Fruit fly (Drosophila melanogaster) whole organism, embryonic: ENCODE data around the gene h-cup.

ENCODE experiments used
- ATbp ChIP-seq: fragments of 200-800 bp; sonication (Bioruptor generic); optimal IDR thresholded peaks from 2 replicates; lab custom pipeline; 2017; ENCODE audit warnings: missing biosample characterization, mild to moderate bottlenecking, missing genetic modification characterization, missing genetic modification reagents
- Blimp-1 ChIP-seq: fragments of 200-800 bp; sonication (Bioruptor generic); optimal IDR thresholded peaks from 3 replicates; lab custom pipeline; 2018; ENCODE audit warnings: missing biosample characterization, missing genetic modification characterization, mild to moderate bottlenecking, moderate library complexity, missing genetic modification reagents
- CG10209 ChIP-seq: fragments of 200-800 bp; sonication (Bioruptor generic); optimal IDR thresholded peaks from 3 replicates; lab custom pipeline; 2017; ENCODE audit warnings: missing biosample characterization, mild to moderate bottlenecking, missing genetic modification characterization, missing genetic modification reagents
- CG1024 ChIP-seq: fragments of 200-800 bp; sonication (Bioruptor generic); IDR thresholded peaks from 2 replicates; pipeline ENCODE4 v1.3.6; 2022; ENCODE audit warnings: missing biosample characterization, missing genetic modification characterization
- CG10431 ChIP-seq: fragments of 200-800 bp; sonication (Bioruptor generic); optimal IDR thresholded peaks from 3 replicates; lab custom pipeline; 2018; ENCODE audit warnings: missing biosample characterization, mild to moderate bottlenecking, missing genetic modification characterization
- CG10959 ChIP-seq: fragments of 200-800 bp; sonication (Bioruptor generic); IDR thresholded peaks from 2 replicates; pipeline ENCODE4 v1.3.6; 2022; ENCODE audit warnings: missing biosample characterization, missing genetic modification characterization
- CG13296 ChIP-seq: fragments of 200-800 bp; sonication (Bioruptor generic); optimal IDR thresholded peaks from 3 replicates; lab custom pipeline; 2018; ENCODE audit warnings: missing biosample characterization, mild to moderate bottlenecking, missing genetic modification characterization
- CG14014 ChIP-seq: fragments of 200-800 bp; sonication (Bioruptor generic); IDR thresholded peaks from 2 replicates; pipeline ENCODE4 v1.3.6; 2022; ENCODE audit warnings: missing biosample characterization, missing genetic modification characterization
- CG14050 ChIP-seq: fragments of 200-800 bp; sonication (Bioruptor generic); IDR thresholded peaks from 3 replicates; pipeline ENCODE4 v1.3.6; 2022; ENCODE audit warnings: missing biosample characterization, missing genetic modification characterization
- CG16863 ChIP-seq: fragments of 200-800 bp; sonication (Bioruptor generic); optimal IDR thresholded peaks from 3 replicates; lab custom pipeline; 2016; ENCODE audit warnings: missing biosample characterization, missing genetic modification characterization
- CG18011 ChIP-seq: fragments of 200-800 bp; sonication (Bioruptor generic); optimal IDR thresholded peaks from 2 replicates; lab custom pipeline; 2017; ENCODE audit warnings: missing biosample characterization, missing genetic modification characterization, mild to moderate bottlenecking, moderate library complexity, missing genotype
- CG2678 ChIP-seq: fragments of 200-800 bp; sonication (Bioruptor generic); optimal IDR thresholded peaks from 3 replicates; lab custom pipeline; 2019; ENCODE audit warnings: missing biosample characterization, mild to moderate bottlenecking, missing genetic modification characterization, moderate library complexity
- CG2712 ChIP-seq: fragments of 200-800 bp; optimal IDR thresholded peaks from 3 replicates; lab custom pipeline; 2019; ENCODE audit warnings: missing biosample characterization, mild to moderate bottlenecking, missing genetic modification characterization, moderate library complexity
- CG4282 ChIP-seq: fragments of 200-800 bp; sonication (Bioruptor generic); optimal IDR thresholded peaks from 2 replicates; lab custom pipeline; 2016; ENCODE audit warnings: missing biosample characterization, missing genetic modification characterization
- CG5953 ChIP-seq: fragments of 200-800 bp; sonication (Bioruptor generic); IDR thresholded peaks from 2 replicates; pipeline ENCODE4 v1.3.6; 2022; ENCODE audit warnings: missing biosample characterization, missing genetic modification characterization
- CG7372 ChIP-seq: fragments of 200-800 bp; sonication (Bioruptor generic); IDR thresholded peaks from 2 replicates; pipeline ENCODE4 v1.3.6; 2022; ENCODE audit warnings: missing biosample characterization, missing genetic modification characterization
- CG8388 ChIP-seq: fragments of 200-800 bp; sonication (Bioruptor generic); optimal IDR thresholded peaks from 2 replicates; lab custom pipeline; 2019; ENCODE audit warnings: missing biosample characterization, mild to moderate bottlenecking, missing genetic modification characterization, moderate library complexity
- CG9609 ChIP-seq: fragments of 200-800 bp; sonication (Bioruptor generic); optimal IDR thresholded peaks from 3 replicates; lab custom pipeline; 2016; ENCODE audit warnings: missing biosample characterization, missing genetic modification characterization
- Deaf1 ChIP-seq: fragments of 200-800 bp; optimal IDR thresholded peaks from 3 replicates; lab custom pipeline; 2019; ENCODE audit warnings: missing biosample characterization, mild to moderate bottlenecking, missing genetic modification characterization, moderate library complexity
- H2.0 ChIP-seq: fragments of 200-800 bp; sonication (Bioruptor generic); IDR thresholded peaks from 2 replicates; pipeline ENCODE4 v1.3.6; 2022; ENCODE audit warnings: missing biosample characterization, missing genetic modification characterization
- Hr3 ChIP-seq: fragments of 200-800 bp; sonication (Bioruptor generic); optimal IDR thresholded peaks from 3 replicates; lab custom pipeline; 2016; ENCODE audit warnings: missing biosample characterization, missing genetic modification characterization
- Myb ChIP-seq: fragments of 200-800 bp; sonication (Bioruptor generic); optimal IDR thresholded peaks from 2 replicates; lab custom pipeline; 2016; ENCODE audit warnings: missing biosample characterization, missing genetic modification characterization
- Oli ChIP-seq: fragments of 200-800 bp; sonication (Bioruptor generic); optimal IDR thresholded peaks from 2 replicates; lab custom pipeline; 2018; ENCODE audit warnings: missing biosample characterization, mild to moderate bottlenecking, missing genetic modification characterization, moderate library complexity
- Sry-δ ChIP-seq: fragments of 200-800 bp; sonication (Bioruptor generic); optimal IDR thresholded peaks from 2 replicates; lab custom pipeline; 2016; ENCODE audit warnings: missing biosample characterization, missing genetic modification characterization
- Ssrp ChIP-seq: fragments of 200-800 bp; sonication (Bioruptor generic); optimal IDR thresholded peaks from 2 replicates; lab custom pipeline; 2018; ENCODE audit warnings: missing biosample characterization, mild to moderate bottlenecking, missing genetic modification characterization, moderate library complexity
- Tbp ChIP-seq: fragments of >200 bp; optimal IDR thresholded peaks from 2 replicates; lab custom pipeline; 2018; ENCODE audit warnings: missing biosample characterization, missing genetic modification characterization
- ase ChIP-seq: fragments of 200-800 bp; sonication (Bioruptor generic); IDR thresholded peaks from 3 replicates; pipeline ENCODE4 v1.3.6; 2022; ENCODE audit warnings: missing biosample characterization, missing genetic modification characterization
- ato ChIP-seq: fragments of 200-800 bp; sonication (Bioruptor generic); IDR thresholded peaks from 2 replicates; pipeline ENCODE4 v1.3.6; 2022; ENCODE audit warnings: missing biosample characterization, missing genetic modification characterization; ENCODE audit not compliant: partially characterized antibody
- az2 ChIP-seq: fragments of 200-800 bp; sonication (Bioruptor generic); optimal IDR thresholded peaks from 3 replicates; lab custom pipeline; 2016; ENCODE audit warnings: missing biosample characterization, missing genetic modification characterization
- bsh ChIP-seq, 2 experiments: fragments of 200-800 bp; sonication (Bioruptor generic); optimal IDR thresholded peaks; 2 replicates each; lab custom pipeline; 2017 to 2018; ENCODE audit warnings: mild to moderate bottlenecking in 2 of 2, missing biosample characterization in 2 of 2, missing genetic modification characterization in 2 of 2, moderate library complexity in 1 of 2
- cg ChIP-seq: fragments of 200-800 bp; sonication (Bioruptor generic); optimal IDR thresholded peaks from 3 replicates; lab custom pipeline; 2019; ENCODE audit warnings: missing biosample characterization, mild to moderate bottlenecking, missing genetic modification characterization, moderate library complexity
- emc ChIP-seq: fragments of 200-800 bp; sonication (Bioruptor generic); optimal IDR thresholded peaks from 2 replicates; lab custom pipeline; 2016; ENCODE audit warnings: missing biosample characterization, missing genetic modification characterization
- gcm2 ChIP-seq: fragments of 200-800 bp; sonication (Bioruptor generic); optimal IDR thresholded peaks from 2 replicates; lab custom pipeline; 2016; ENCODE audit warnings: missing biosample characterization, missing genetic modification characterization
- gem ChIP-seq: fragments of 200-800 bp; sonication (Bioruptor generic); optimal IDR thresholded peaks from 2 replicates; lab custom pipeline; 2019; ENCODE audit warnings: missing biosample characterization, mild to moderate bottlenecking, missing genetic modification characterization, moderate library complexity
- gro ChIP-seq: fragments of 200-800 bp; sonication (Bioruptor generic); optimal IDR thresholded peaks from 2 replicates; lab custom pipeline; 2016; ENCODE audit warnings: missing biosample characterization, missing genetic modification characterization
- ken ChIP-seq: fragments of 200-800 bp; sonication (Bioruptor generic); IDR thresholded peaks from 3 replicates; pipeline ENCODE4 v1.3.6; 2022; ENCODE audit warnings: missing biosample characterization, missing genetic modification characterization
- pan ChIP-seq, 4 experiments: fragments of >200 bp in 3 of 4; fragments of 200-800 bp in 1 of 4; sonication (Bioruptor generic) in 1 of 4; optimal IDR thresholded peaks in 3 of 4; IDR thresholded peaks in 1 of 4; 2 replicates each; pipeline versions ENCODE4 v1.3.6 to Lab custom; 2017 to 2022; ENCODE audit warnings: missing biosample characterization in 2 of 4, missing genetic modification characterization in 2 of 4, mixed read lengths in 1 of 4
- phol ChIP-seq: fragments of 200-800 bp; sonication (Bioruptor generic); optimal IDR thresholded peaks from 3 replicates; lab custom pipeline; 2018; ENCODE audit warnings: missing biosample characterization, mild to moderate bottlenecking, missing genetic modification characterization, moderate library complexity
- pros ChIP-seq: fragments of 200-800 bp; sonication (Bioruptor generic); optimal IDR thresholded peaks from 3 replicates; lab custom pipeline; 2019; ENCODE audit warnings: missing biosample characterization, mild to moderate bottlenecking, missing genetic modification characterization, moderate library complexity
- sens ChIP-seq: fragments of 200-800 bp; sonication (Bioruptor generic); peaks from one replicate; lab custom pipeline; 2016; ENCODE audit warnings: missing biosample characterization, missing genetic modification characterization
- slbo ChIP-seq: fragments of 200-800 bp; sonication (Bioruptor generic); IDR thresholded peaks from 2 replicates; pipeline ENCODE4 v1.3.6; 2022; ENCODE audit warnings: missing biosample characterization, missing genetic modification characterization
- sug ChIP-seq: fragments of 200-800 bp; optimal IDR thresholded peaks from 2 replicates; lab custom pipeline; 2019; ENCODE audit warnings: missing biosample characterization, mild to moderate bottlenecking, missing genetic modification characterization, moderate library complexity
- unpg ChIP-seq: fragments of 200-800 bp; sonication (Bioruptor generic); optimal IDR thresholded peaks from 3 replicates; lab custom pipeline; 2018; ENCODE audit warnings: missing biosample characterization, mild to moderate bottlenecking, missing genetic modification characterization, moderate library complexity
- z ChIP-seq: fragments of 200-800 bp; sonication (Bioruptor generic); IDR thresholded peaks from 3 replicates; pipeline ENCODE4 v1.3.6; 2022; ENCODE audit warnings: missing biosample characterization, missing genetic modification characterization

h-cup gene

dm6 chr3R:15427818-15428199 lies 45.1 kb upstream of the h-cup start (continued):
- TF ChIP-seq CG10959 (GFP tag; lab: Robert Waterston, UW) = 0 out of 2 replicates have a peak, but pooled peaks have one; percentile 11
- no peak for TF ChIP-seq ato (GFP tag; lab: Robert Waterston, UW)
- no peak for TF ChIP-seq sug
- no peak for TF ChIP-seq Tbp (GFP tag; lab: Kevin White, UChicago)
- no peak for TF ChIP-seq CG18011
- TF ChIP-seq, all 482 proteins: peak for 163

dm6 chr3R:15427199-15427817 lies 44.6 kb upstream of the h-cup start:
- no peak for TF ChIP-seq CG14050
- TF ChIP-seq CG4282 (GFP tag; lab: Kevin White, UChicago) = no peak
- TF ChIP-seq CG9609 (GFP tag; lab: Kevin White, UChicago) = no peak
- peak; percentile 29 for TF ChIP-seq sens (GFP tag; lab: Kevin White, UChicago)
- 0 out of 3 replicates have a peak, but pooled peaks have one; percentile 29 for TF ChIP-seq z (GFP tag; lab: Robert Waterston, UW)
- TF ChIP-seq H2.0 (GFP tag; lab: Robert Waterston, UW) = no peak
- TF ChIP-seq CG14014 (GFP tag; lab: Robert Waterston, UW) = no peak
- TF ChIP-seq cg (GFP tag; lab: Kevin White, UChicago) = peak; percentile 59
- TF ChIP-seq CG1024 (GFP tag; lab: Robert Waterston, UW) = no peak
- TF ChIP-seq Deaf1 (tag; lab: Kevin White, UChicago) = peak; percentile 49
- no peak for TF ChIP-seq slbo (GFP tag; lab: Robert Waterston, UW)
- no peak for TF ChIP-seq phol (tag; lab: Kevin White, UChicago)
- peak; percentile 98 for TF ChIP-seq Blimp-1
- no peak for TF ChIP-seq CG2678 (tag; lab: Kevin White, UChicago)
- no peak for TF ChIP-seq ato (GFP tag; lab: Robert Waterston, UW)
- peak; percentile 86 for TF ChIP-seq pros

dm6 chr3R:15425638-15426487 lies 43.1 kb upstream of the h-cup start:
- TF ChIP-seq CG10209 = peak; percentile 5
- TF ChIP-seq Myb (GFP tag; lab: Kevin White, UChicago) = no peak
- TF ChIP-seq CG13296 (GFP tag; lab: Kevin White, UChicago) = no peak
- TF ChIP-seq bsh (GFP tag; optimal IDR thresholded peaks at IDR 0.05; lab: Kevin White, UChicago) = peak in 1 of 2 experiments; percentile 33
- TF ChIP-seq pan (optimal IDR thresholded peaks at IDR 0.05; lab: Kevin White, UChicago) = no peak
- TF ChIP-seq pan (GFP tag; optimal IDR thresholded peaks at IDR 0.05 in 1 of 2, IDR thresholded peaks at IDR 0.05 in 1 of 2) = peak in 1 of 2 experiments; percentile 22
- TF ChIP-seq ken (GFP tag; lab: Robert Waterston, UW) = 0 out of 3 replicates have a peak, but pooled peaks have one; percentile 37
- TF ChIP-seq ATbp = peak; percentile 42
- TF ChIP-seq CG2678 (tag; lab: Kevin White, UChicago) = peak; percentile 43
- no peak for TF ChIP-seq Sry-δ (GFP tag; lab: Kevin White, UChicago)
- TF ChIP-seq CG2712 (tag; lab: Kevin White, UChicago) = peak; percentile 26
- peak; percentile 11 for TF ChIP-seq CG16863 (GFP tag; lab: Kevin White, UChicago)
- TF ChIP-seq CG7372 = peak; percentile 53; the same call in 1 of the 2 replicates
- peak; percentile 97 for TF ChIP-seq Blimp-1
- TF ChIP-seq gem (tag; lab: Kevin White, UChicago) = peak; percentile 53
- no peak for TF ChIP-seq gro (GFP tag; lab: Kevin White, UChicago)
- TF ChIP-seq Hr3 (GFP tag; lab: Kevin White, UChicago) = no peak
- peak; percentile 46 for TF ChIP-seq CG10431
- TF ChIP-seq emc (GFP tag; lab: Kevin White, UChicago) = no peak
- TF ChIP-seq CG5953 (GFP tag; lab: Robert Waterston, UW) = peak; percentile 34; the same call in 1 of the 2 replicates
- TF ChIP-seq Ssrp (tag; lab: Kevin White, UChicago) = peak; percentile 38
- peak; percentile 22 for TF ChIP-seq unpg (GFP tag; lab: Kevin White, UChicago)
- TF ChIP-seq gcm2 = no peak
- TF ChIP-seq ase = 0 out of 3 replicates have a peak, but pooled peaks have one; percentile 47
- TF ChIP-seq Oli (tag; lab: Kevin White, UChicago) = peak; percentile 43
- TF ChIP-seq az2 (GFP tag; lab: Kevin White, UChicago) = peak; percentile 7
- TF ChIP-seq CG8388 (GFP tag; lab: Kevin White, UChicago) = peak; percentile 28
